Worm (Caenorhabditis elegans) whole organism, L4 larva: Measurements from ENCODE around the gene Y41E3.7.

Experiments
- F26F4.8 ChIP-seq: fragments of 200-800 bp; sonication (Bioruptor generic); conservative IDR thresholded peaks from 2 replicates; pipeline ENCODE4 v1.3.6; 2022; ENCODE audit warnings: missing genetic modification characterization, missing compliant biosample characterization
- T20F7.1 ChIP-seq: fragments of 200-800 bp; sonication (Bioruptor generic); optimal IDR thresholded peaks from 2 replicates; lab custom pipeline; 2018; ENCODE audit warnings: mild to moderate bottlenecking, missing genetic modification characterization, missing compliant biosample characterization
- Y48G9A.11 ChIP-seq: fragments of 200-800 bp; sonication (Bioruptor generic); IDR thresholded peaks from 2 replicates; pipeline ENCODE4 v1.3.6; 2022; ENCODE audit warnings: missing genetic modification reagents, missing genetic modification characterization, missing compliant biosample characterization
- ZK546.5 ChIP-seq, 2 experiments: sonication (generic microtip); optimal IDR thresholded peaks; 2 replicates each; lab custom pipeline; 2017; ENCODE audit warnings: missing biosample characterization in 2 of 2, missing genetic modification characterization in 2 of 2
- aha-1 ChIP-seq: fragments of 150-350 bp; peaks from one replicate; lab custom pipeline; 2014; ENCODE audit warnings: missing biosample characterization, missing genetic modification characterization
- ama-1 ChIP-seq: fragments of 150-350 bp; optimal IDR thresholded peaks from 2 replicates; lab custom pipeline; 2014; ENCODE audit warnings: inconsistent platforms, mixed read lengths
- ceh-82 ChIP-seq: sonication (generic microtip); optimal IDR thresholded peaks from 2 replicates; lab custom pipeline; 2017; ENCODE audit warnings: missing biosample characterization, missing genetic modification characterization
- cey-2 ChIP-seq: sonication (generic microtip); optimal IDR thresholded peaks from 3 replicates; lab custom pipeline; 2017; ENCODE audit warnings: missing genetic modification characterization, mild to moderate bottlenecking, missing compliant biosample characterization, antibody characterized with exemption, borderline replicate concordance; ENCODE audit not compliant: insufficient read depth
- daf-12 ChIP-seq: fragments of 150-350 bp; optimal IDR thresholded peaks from 2 replicates; lab custom pipeline; 2014; ENCODE audit warnings: missing biosample characterization, missing genetic modification reagents, missing genetic modification characterization
- daf-19 ChIP-seq: fragments of 200-800 bp; sonication (Bioruptor generic); conservative IDR thresholded peaks from 2 replicates; pipeline ENCODE4 v1.3.6; 2022; ENCODE audit warnings: missing genetic modification characterization, missing compliant biosample characterization
- dmd-6 ChIP-seq: fragments of 200-800 bp; sonication (Bioruptor generic); IDR thresholded peaks from 2 replicates; pipeline ENCODE4 v1.3.6; 2022; ENCODE audit warnings: missing genetic modification reagents, missing genetic modification characterization, missing compliant biosample characterization
- dpl-1 ChIP-seq: fragments of 150-350 bp; optimal IDR thresholded peaks from 2 replicates; lab custom pipeline; 2014; ENCODE audit warnings: missing biosample characterization, missing genetic modification reagents, missing genetic modification characterization
- dve-1 ChIP-seq: sonication (generic microtip); optimal IDR thresholded peaks from 2 replicates; lab custom pipeline; 2017; ENCODE audit warnings: antibody characterized with exemption, mild to moderate bottlenecking, missing genetic modification characterization, missing compliant biosample characterization; ENCODE audit not compliant: insufficient read depth
- egl-43 ChIP-seq: fragments of 200-800 bp; sonication (Bioruptor generic); IDR thresholded peaks from 2 replicates; pipeline ENCODE4 v1.3.6; 2022; ENCODE audit warnings: missing genetic modification reagents, missing genetic modification characterization, missing compliant biosample characterization
- fkh-10 ChIP-seq: fragments of 150-350 bp; optimal IDR thresholded peaks from 2 replicates; lab custom pipeline; 2014; ENCODE audit warnings: missing biosample characterization, missing genetic modification reagents, missing genetic modification characterization
- fos-1 ChIP-seq: fragments of 150-350 bp; optimal IDR thresholded peaks from 2 replicates; lab custom pipeline; 2014; ENCODE audit warnings: missing biosample characterization, missing genetic modification characterization
- hif-1 ChIP-seq, 2 experiments: sonication (generic microtip); optimal IDR thresholded peaks; 2 replicates each; lab custom pipeline; 2016 to 2017; ENCODE audit warnings: missing compliant biosample characterization in 2 of 2, missing genetic modification characterization in 2 of 2, missing genetic modification reagents in 2 of 2, missing genotype in 2 of 2, mild to moderate bottlenecking in 1 of 2
- hlh-11 ChIP-seq: fragments of 200-800 bp; sonication (Bioruptor generic); optimal IDR thresholded peaks from 2 replicates; lab custom pipeline; 2018; ENCODE audit warnings: mild to moderate bottlenecking, missing genetic modification characterization, missing compliant biosample characterization
- hmg-1.1 ChIP-seq: fragments of 200-800 bp; sonication (Bioruptor generic); IDR thresholded peaks from 2 replicates; pipeline ENCODE4 v1.3.6; 2022; ENCODE audit warnings: missing genetic modification reagents, missing genetic modification characterization, missing compliant biosample characterization
- lim-7 ChIP-seq: fragments of 200-800 bp; sonication (Bioruptor generic); IDR thresholded peaks from 2 replicates; pipeline ENCODE4 v1.3.6; 2022; ENCODE audit warnings: missing genetic modification characterization, missing compliant biosample characterization
- lin-15B ChIP-seq: fragments of 150-350 bp; sonication (generic microtip); optimal IDR thresholded peaks from 3 replicates; lab custom pipeline; 2014; ENCODE audit warnings: missing biosample characterization, missing genetic modification characterization
- lin-29 ChIP-seq: fragments of 200-800 bp; sonication (Bioruptor generic); IDR thresholded peaks from 2 replicates; pipeline ENCODE4 v1.3.6; 2022; ENCODE audit warnings: missing genetic modification reagents, missing genetic modification characterization, missing compliant biosample characterization
- lin-38 ChIP-seq: fragments of 200-800 bp; sonication (Bioruptor generic); IDR thresholded peaks from 2 replicates; pipeline ENCODE4 v1.3.6; 2022; ENCODE audit warnings: missing genetic modification reagents, missing genetic modification characterization, missing compliant biosample characterization
- lir-3 ChIP-seq: sonication (generic microtip); optimal IDR thresholded peaks from 2 replicates; lab custom pipeline; 2016; ENCODE audit warnings: mild to moderate bottlenecking, missing genetic modification characterization, missing compliant biosample characterization
- madf-5 ChIP-seq, 2 experiments: fragments of 200-800 bp; sonication (Bioruptor generic); IDR thresholded peaks; 2 replicates each; pipeline ENCODE4 v1.3.6; 2022; ENCODE audit warnings: missing compliant biosample characterization in 2 of 2, missing genetic modification characterization in 2 of 2
- mxl-3 ChIP-seq: fragments of 200-800 bp; sonication (Bioruptor generic); optimal IDR thresholded peaks from 2 replicates; lab custom pipeline; 2018; ENCODE audit warnings: mild to moderate bottlenecking, missing genetic modification characterization, missing compliant biosample characterization
- set-16 ChIP-seq: fragments of 200-800 bp; sonication (Bioruptor generic); IDR thresholded peaks from 2 replicates; pipeline ENCODE4 v1.3.6; 2022; ENCODE audit warnings: missing genetic modification reagents, missing genetic modification characterization, missing compliant biosample characterization
- snpc-1.2 ChIP-seq: fragments of 200-800 bp; sonication (Bioruptor generic); IDR thresholded peaks from 2 replicates; pipeline ENCODE4 v1.3.6; 2022; ENCODE audit warnings: missing genetic modification reagents, missing genetic modification characterization, missing compliant biosample characterization
- spr-1 ChIP-seq: sonication (generic microtip); optimal IDR thresholded peaks from 2 replicates; lab custom pipeline; 2016; ENCODE audit warnings: mild to moderate bottlenecking, missing genetic modification characterization, missing compliant biosample characterization
- unc-39 ChIP-seq: sonication (generic microtip); optimal IDR thresholded peaks from 2 replicates; lab custom pipeline; 2017; ENCODE audit warnings: missing biosample characterization, missing genetic modification characterization
- zag-1 ChIP-seq: fragments of 150-350 bp; optimal IDR thresholded peaks from 2 replicates; lab custom pipeline; 2014; ENCODE audit warnings: missing biosample characterization, missing genetic modification characterization
- zfp-3 ChIP-seq: fragments of 200-800 bp; sonication (Bioruptor generic); conservative IDR thresholded peaks from 2 replicates; pipeline ENCODE4 v1.3.6; 2022; ENCODE audit warnings: missing genetic modification reagents, missing genetic modification characterization, missing compliant biosample characterization
- ztf-11 ChIP-seq: fragments of 150-350 bp; optimal IDR thresholded peaks from 2 replicates; lab custom pipeline; 2014; ENCODE audit warnings: missing biosample characterization, missing genetic modification characterization
- ztf-7 ChIP-seq: fragments of 150-350 bp; optimal IDR thresholded peaks from 2 replicates; lab custom pipeline; 2014; ENCODE audit warnings: missing biosample characterization, missing genetic modification characterization

Gene Y41E3.7

ce11 chrIV:15042159-15042936 is 28.5 kb downstream of the Y41E3.7 start:
- TF ChIP-seq dmd-6 (GFP tag; lab: Robert Waterston, UW): no peak
- TF ChIP-seq lin-38: peak; percentile 49
- no peak for TF ChIP-seq F26F4.8 (GFP tag; lab: Robert Waterston, UW)
- peak; percentile 87 for TF ChIP-seq snpc-1.2 (GFP tag; lab: Robert Waterston, UW)
- TF ChIP-seq ceh-82 (tag; lab: Kevin White, UChicago): no peak
- no peak for TF ChIP-seq cey-2 (tag; lab: Kevin White, UChicago)
- 0 out of 2 replicates have a peak, but pooled peaks have one; percentile 4 for TF ChIP-seq egl-43 (GFP tag; lab: Robert Waterston, UW)
- no peak for TF ChIP-seq fos-1 (tag; lab: Kevin White, UChicago)
- TF ChIP-seq ama-1 (lab: Kevin White, UChicago): peak; percentile 7
- TF ChIP-seq hlh-11 (tag; lab: Kevin White, UChicago): no peak
- TF ChIP-seq spr-1 (tag; lab: Kevin White, UChicago): no peak
- 0 out of 2 replicates have a peak, but pooled peaks have one; percentile 8 for TF ChIP-seq lim-7 (GFP tag; lab: Robert Waterston, UW)
- TF ChIP-seq dve-1: no peak
- TF ChIP-seq set-16 (GFP tag; lab: Robert Waterston, UW): peak; percentile 85

ce11 chrIV:15046162-15046561 is 32.3 kb downstream of the Y41E3.7 start:
- no peak for TF ChIP-seq egl-43 (GFP tag; lab: Robert Waterston, UW)
- no peak for TF ChIP-seq lir-3 (tag; lab: Kevin White, UChicago)
- TF ChIP-seq zfp-3 (GFP tag; lab: Robert Waterston, UW): no peak
- no peak for TF ChIP-seq daf-12 (tag; lab: Kevin White, UChicago)
- no peak for TF ChIP-seq ztf-7
- no peak for TF ChIP-seq ztf-11
- TF ChIP-seq ama-1 (lab: Kevin White, UChicago): no peak
- TF ChIP-seq hif-1 (tag; optimal IDR thresholded peaks at IDR 0.05; lab: Kevin White, UChicago): no peak
- no peak for TF ChIP-seq unc-39
- TF ChIP-seq mxl-3 (GFP tag; lab: Kevin White, UChicago): no peak
- TF ChIP-seq ZK546.5 (tag; optimal IDR thresholded peaks at IDR 0.05; lab: Kevin White, UChicago): no peak
- no peak for TF ChIP-seq dpl-1 (GFP tag; lab: Kevin White, UChicago)
- peak; percentile 78 for TF ChIP-seq set-16 (GFP tag; lab: Robert Waterston, UW)
- TF ChIP-seq lin-29: no peak
- 0 out of 4 replicates have a peak, but pooled peaks of 1 of the 2 experiments have one; percentile 1 for TF ChIP-seq madf-5 (GFP tag; IDR thresholded peaks at IDR 0.05; lab: Robert Waterston, UW)
- no peak for TF ChIP-seq fkh-10 (GFP tag; lab: Kevin White, UChicago)
- 0 out of 2 replicates have a peak, but pooled peaks have one; percentile 41 for TF ChIP-seq snpc-1.2 (GFP tag; lab: Robert Waterston, UW)
- TF ChIP-seq daf-19 (GFP tag; lab: Robert Waterston, UW): no peak
- 0 out of 2 replicates have a peak, but pooled peaks have one; percentile 7 for TF ChIP-seq hmg-1.1 (GFP tag; lab: Robert Waterston, UW)
- TF ChIP-seq lin-15B: no peak
- TF ChIP-seq zag-1 (tag; lab: Kevin White, UChicago): no peak
- no peak for TF ChIP-seq Y48G9A.11 (GFP tag; lab: Robert Waterston, UW)
- no peak for TF ChIP-seq T20F7.1 (GFP tag; lab: Kevin White, UChicago)
- TF ChIP-seq aha-1 (tag; lab: Kevin White, UChicago): peak; percentile 57
- TF ChIP-seq spr-1 (tag; lab: Kevin White, UChicago): no peak
- no peak for TF ChIP-seq ceh-82 (tag; lab: Kevin White, UChicago)
- TF ChIP-seq, all 104 proteins: peak for 5

ce11 chrIV:15047940-15048339 is 34.1 kb downstream of the Y41E3.7 start:
- TF ChIP-seq lin-38: peak; percentile 56
- TF ChIP-seq snpc-1.2 (GFP tag; lab: Robert Waterston, UW): peak; percentile 54
